Worm (Caenorhabditis elegans) whole organism, L2 larva: Measurements from ENCODE around the gene arv-1.

Experiments
- aly-2 ChIP-seq: fragments of 150-350 bp; optimal IDR thresholded peaks from 2 replicates; lab custom pipeline; 2014; ENCODE audit warnings: missing biosample characterization, missing genetic modification characterization
- ama-1 ChIP-seq: fragments of 150-350 bp; optimal IDR thresholded peaks from 2 replicates; lab custom pipeline; 2018; ENCODE audit warnings: inconsistent platforms
- egl-27 ChIP-seq: sonication (generic microtip); optimal IDR thresholded peaks from 3 replicates; lab custom pipeline; 2017; ENCODE audit warnings: missing biosample characterization, missing genetic modification reagents, missing genetic modification characterization
- elt-1 ChIP-seq: fragments of 150-350 bp; optimal IDR thresholded peaks from 2 replicates; lab custom pipeline; 2014; ENCODE audit warnings: missing biosample characterization, missing genetic modification characterization
- elt-3 ChIP-seq: sonication (generic microtip); optimal IDR thresholded peaks from 2 replicates; lab custom pipeline; 2017; ENCODE audit warnings: missing biosample characterization, missing genetic modification characterization
- lsy-2 ChIP-seq, 2 experiments: fragments of 150-350 bp in 1 of 2; sonication (generic microtip) in 1 of 2; optimal IDR thresholded peaks; 2 replicates each; lab custom pipeline; 2014 to 2017; ENCODE audit warnings: missing biosample characterization in 2 of 2, missing genetic modification characterization in 2 of 2
- nhr-237 ChIP-seq: fragments of 150-350 bp; optimal IDR thresholded peaks from 2 replicates; lab custom pipeline; 2014; ENCODE audit warnings: missing biosample characterization, missing genetic modification characterization
- ztf-11 ChIP-seq: sonication (generic microtip); optimal IDR thresholded peaks from 2 replicates; lab custom pipeline; 2017; ENCODE audit warnings: missing biosample characterization, missing genetic modification characterization

DNA sequence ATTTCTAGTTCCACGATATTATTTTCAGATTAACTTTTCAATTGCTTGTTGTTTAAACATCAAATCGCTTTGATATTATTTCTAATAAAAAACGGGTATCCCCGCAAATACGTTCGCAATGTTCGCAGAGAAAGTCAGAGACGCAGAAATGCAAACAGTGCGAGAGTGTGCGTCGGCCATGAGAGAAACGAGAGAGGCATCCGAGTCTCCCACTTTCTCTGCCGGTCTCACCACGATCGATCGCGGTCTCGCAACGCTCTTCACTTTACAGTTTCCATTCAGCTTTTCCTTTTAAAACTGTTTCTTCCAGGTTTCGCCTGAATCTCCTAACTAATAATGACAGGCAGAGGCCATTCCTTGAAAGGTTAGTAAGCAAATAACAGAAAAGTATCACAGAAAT, 26.3 kb downstream of the arv-1 start, which contains the start of gene F33H1.4:
- TF ChIP-seq elt-3 (tag; lab: Kevin White, UChicago): no peak
- no peak for TF ChIP-seq elt-1 (tag; lab: Kevin White, UChicago)
- no peak for TF ChIP-seq ztf-11
- no peak for TF ChIP-seq nhr-237 (tag; lab: Kevin White, UChicago)
- TF ChIP-seq ama-1: no peak
- TF ChIP-seq egl-27 (tag; lab: Kevin White, UChicago): no peak
- no peak for TF ChIP-seq aly-2
- peak; percentile 61 to 96 for TF ChIP-seq lsy-2 (tag; optimal IDR thresholded peaks at IDR 0.05; lab: Kevin White, UChicago)
